Fruit fly (Drosophila melanogaster) whole organism, wandering third instar larva: ENCODE data around the gene ND-ACP.

Experiments used
- Abd-B ChIP-seq: fragments of >200 bp; optimal IDR thresholded peaks from 2 replicates; lab custom pipeline; 2017; ENCODE audit warnings: missing biosample characterization, missing genetic modification characterization
- CG32264 ChIP-seq: fragments of 200-800 bp; sonication (Bioruptor generic); optimal IDR thresholded peaks from 2 replicates; lab custom pipeline; 2016; ENCODE audit warnings: missing biosample characterization, missing genetic modification characterization
- CG9705 ChIP-seq: fragments of 200-800 bp; sonication (Bioruptor generic); optimal IDR thresholded peaks from 2 replicates; lab custom pipeline; 2018; ENCODE audit warnings: missing biosample characterization, mild to moderate bottlenecking, missing genetic modification characterization
- CrebA ChIP-seq: fragments of 200-800 bp; sonication (Bioruptor generic); optimal IDR thresholded peaks from 2 replicates; lab custom pipeline; 2016; ENCODE audit warnings: missing biosample characterization, mild to moderate bottlenecking, missing genetic modification characterization, borderline replicate concordance
- Dfd ChIP-seq: fragments of >200 bp; optimal IDR thresholded peaks from 2 replicates; lab custom pipeline; 2017; ENCODE audit warnings: missing biosample characterization, missing genetic modification characterization
- Dif ChIP-seq: fragments of 200-275, 200-300 bp; sonication (Bioruptor generic); optimal IDR thresholded peaks from 2 replicates; lab custom pipeline; 2018; ENCODE audit warnings: missing biosample characterization, missing genetic modification characterization; ENCODE audit not compliant: partially characterized antibody
- GATAd ChIP-seq: sonication (Bioruptor generic); optimal IDR thresholded peaks from 2 replicates; lab custom pipeline; 2016; ENCODE audit warnings: missing biosample characterization, missing genetic modification characterization
- Hr78 ChIP-seq: fragments of >200 bp; optimal IDR thresholded peaks from 2 replicates; lab custom pipeline; 2017; ENCODE audit warnings: missing biosample characterization, missing genetic modification characterization
- Jra ChIP-seq: sonication (Bioruptor generic); optimal IDR thresholded peaks from 2 replicates; lab custom pipeline; 2016; ENCODE audit warnings: missing biosample characterization, missing genetic modification characterization
- Mio ChIP-seq: sonication (Bioruptor generic); optimal IDR thresholded peaks from 2 replicates; lab custom pipeline; 2016; ENCODE audit warnings: missing biosample characterization, missing genetic modification characterization
- Myc ChIP-seq: fragments of >200 bp; optimal IDR thresholded peaks from 2 replicates; lab custom pipeline; 2017
- N ChIP-seq: fragments of >200 bp; optimal IDR thresholded peaks from 2 replicates; lab custom pipeline; 2018; ENCODE audit warnings: missing biosample characterization, missing external identifiers, missing genetic modification characterization
- OdsH ChIP-seq: fragments of 200-800 bp; sonication (Bioruptor generic); optimal IDR thresholded peaks from 2 replicates; lab custom pipeline; 2016; ENCODE audit warnings: missing biosample characterization, mild to moderate bottlenecking, missing genetic modification characterization
- Rel ChIP-seq, 2 experiments: fragments of 200-800 bp; sonication (Bioruptor generic) in 1 of 2; optimal IDR thresholded peaks; 2 replicates in 1 of 2; 3 replicates in 1 of 2; lab custom pipeline; 2016 to 2019; ENCODE audit warnings: mild to moderate bottlenecking in 2 of 2, missing biosample characterization in 2 of 2, missing genetic modification characterization in 2 of 2, moderate library complexity in 1 of 2
- Sp1 ChIP-seq: fragments of 200-800 bp; sonication (Bioruptor generic); optimal IDR thresholded peaks from 3 replicates; lab custom pipeline; 2019; ENCODE audit warnings: missing biosample characterization, mild to moderate bottlenecking, missing genetic modification characterization, moderate library complexity
- Vsx2 ChIP-seq: fragments of 200-300, 225-300 bp; sonication (Bioruptor generic); optimal IDR thresholded peaks from 2 replicates; lab custom pipeline; 2018; ENCODE audit warnings: missing biosample characterization, missing genetic modification characterization; ENCODE audit not compliant: partially characterized antibody
- br ChIP-seq: fragments of 200-800 bp; sonication (Bioruptor generic); optimal IDR thresholded peaks from 2 replicates; lab custom pipeline; 2016; ENCODE audit warnings: missing biosample characterization, missing genetic modification characterization
- brk ChIP-seq: fragments of 200-800 bp; sonication (Bioruptor generic); optimal IDR thresholded peaks from 2 replicates; lab custom pipeline; 2016; ENCODE audit warnings: missing biosample characterization, mild to moderate bottlenecking, missing genetic modification characterization
- dl ChIP-seq, 2 experiments: fragments of 175-275, 200-275 bp in 1 of 2; fragments of 200-275 bp in 1 of 2; sonication (Bioruptor generic); optimal IDR thresholded peaks; lab custom pipeline; 2018; ENCODE audit warnings: mild to moderate bottlenecking in 2 of 2, missing biosample characterization in 2 of 2, missing genetic modification characterization in 2 of 2, moderate library complexity in 2 of 2; ENCODE audit not compliant: partially characterized antibody in 2 of 2, insufficient read depth in 1 of 2
- dmrt93B ChIP-seq: fragments of 200-800 bp; sonication (Bioruptor generic); optimal IDR thresholded peaks from 2 replicates; lab custom pipeline; 2018; ENCODE audit warnings: missing biosample characterization, mild to moderate bottlenecking, missing genetic modification characterization
- dsf ChIP-seq: sonication (Bioruptor generic); optimal IDR thresholded peaks from 2 replicates; lab custom pipeline; 2016; ENCODE audit warnings: missing biosample characterization, missing genetic modification characterization, borderline replicate concordance
- ey ChIP-seq: fragments of 200-800 bp; sonication (Bioruptor generic); optimal IDR thresholded peaks from 2 replicates; lab custom pipeline; 2016; ENCODE audit warnings: missing biosample characterization, missing genetic modification characterization
- foxo ChIP-seq, 2 experiments: fragments of 200-800 bp; sonication (Bioruptor generic); optimal IDR thresholded peaks; 2 replicates in 1 of 2; 3 replicates in 1 of 2; lab custom pipeline; 2016 to 2017; ENCODE audit warnings: missing biosample characterization in 2 of 2, missing genetic modification characterization in 2 of 2
- fru ChIP-seq: fragments of 200-800 bp; sonication (Bioruptor generic); optimal IDR thresholded peaks from 3 replicates; lab custom pipeline; 2016; ENCODE audit warnings: missing biosample characterization, mild to moderate bottlenecking, missing genetic modification characterization
- h ChIP-seq: fragments of 200-800 bp; sonication (Bioruptor generic); optimal IDR thresholded peaks from 3 replicates; lab custom pipeline; 2016; ENCODE audit warnings: missing biosample characterization, mild to moderate bottlenecking, missing genetic modification characterization
- jim ChIP-seq: fragments of 175-275, 200-325 bp; sonication (Bioruptor generic); optimal IDR thresholded peaks from 2 replicates; lab custom pipeline; 2016; ENCODE audit warnings: missing biosample characterization, mild to moderate bottlenecking, missing genetic modification characterization
- lola ChIP-seq: fragments of >200 bp; optimal IDR thresholded peaks from 2 replicates; lab custom pipeline; 2017; ENCODE audit warnings: missing biosample characterization, missing genetic modification characterization
- psq ChIP-seq: fragments of 200-800 bp; sonication (Bioruptor generic); optimal IDR thresholded peaks from 3 replicates; lab custom pipeline; 2017; ENCODE audit warnings: missing biosample characterization, mild to moderate bottlenecking, missing genetic modification characterization, moderate library complexity
- rgr ChIP-seq: fragments of 200-800 bp; sonication (Bioruptor generic); optimal IDR thresholded peaks from 3 replicates; lab custom pipeline; 2016; ENCODE audit warnings: missing biosample characterization, mild to moderate bottlenecking, missing genetic modification characterization
- sage ChIP-seq: fragments of 200-800 bp; sonication (Bioruptor generic); optimal IDR thresholded peaks from 2 replicates; lab custom pipeline; 2016; ENCODE audit warnings: missing biosample characterization, mild to moderate bottlenecking, missing genetic modification characterization
- sv ChIP-seq: fragments of 200-800 bp; sonication (Bioruptor generic); optimal IDR thresholded peaks from 3 replicates; lab custom pipeline; 2016; ENCODE audit warnings: missing biosample characterization, missing genetic modification characterization
- tai ChIP-seq: sonication (Bioruptor generic); optimal IDR thresholded peaks from 2 replicates; lab custom pipeline; 2016; ENCODE audit warnings: missing biosample characterization, missing genetic modification characterization
- usp ChIP-seq: fragments of >200 bp; optimal IDR thresholded peaks from 2 replicates; lab custom pipeline; 2017; ENCODE audit warnings: missing biosample characterization, missing genetic modification characterization

Gene ND-ACP

DNA sequence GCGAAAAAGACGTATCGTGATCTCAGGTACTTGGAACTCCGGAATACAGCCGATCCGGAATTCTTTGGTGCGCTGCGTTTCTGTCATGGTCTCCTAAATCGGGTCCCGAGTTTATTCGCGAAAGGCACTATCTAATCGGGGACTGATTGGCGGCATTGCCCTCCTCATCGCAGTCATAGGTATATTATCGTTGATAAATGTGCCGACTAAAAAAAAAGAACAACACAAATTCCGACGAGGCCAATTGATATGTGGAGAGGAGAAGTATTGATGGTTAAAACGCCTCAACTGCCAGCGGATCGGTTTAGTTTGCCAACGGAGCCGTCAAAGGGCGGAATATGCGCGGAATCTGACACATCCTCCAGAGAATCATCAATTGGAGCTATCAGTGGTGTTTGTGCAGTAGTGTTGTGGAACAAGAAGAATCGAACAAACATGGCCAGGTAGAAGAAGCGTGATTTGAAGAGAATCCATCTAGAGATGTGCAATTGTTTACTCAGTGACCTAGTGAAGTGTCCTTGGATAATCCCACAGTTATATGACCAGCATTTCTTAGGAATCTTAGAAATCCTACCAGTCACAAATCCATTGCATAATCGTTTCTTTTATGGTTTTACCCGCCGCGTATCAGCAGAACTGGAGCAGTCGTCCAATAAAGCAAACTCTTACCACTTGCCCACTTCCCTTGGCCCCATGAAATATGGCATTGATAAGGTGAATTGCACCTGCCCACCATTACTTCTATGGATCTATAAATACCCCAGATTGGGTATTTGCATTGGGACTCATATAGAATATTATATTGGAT, 4.7 kb upstream of the ND-ACP start:
- no peak for TF ChIP-seq Abd-B
- TF ChIP-seq CG9705 (GFP tag; lab: Kevin White, UChicago), result no peak
- peak; percentile 29 for TF ChIP-seq Sp1
- no peak for TF ChIP-seq Mio (GFP tag; lab: Kevin White, UChicago)
- TF ChIP-seq Hr78 (GFP tag; lab: Kevin White, UChicago), result no peak
- peak; percentile 18 to 52 for TF ChIP-seq dl (GFP tag; optimal IDR thresholded peaks at IDR 0.05; lab: Kevin White, UChicago; ENCODE audit: insufficient read depth in 1 of 2, partially characterized antibody in 2 of 2)
- peak; percentile 26 for TF ChIP-seq br (GFP tag; lab: Kevin White, UChicago)
- TF ChIP-seq Dif (GFP tag; lab: Kevin White, UChicago), result no peak
- TF ChIP-seq dmrt93B (GFP tag; lab: Kevin White, UChicago), result no peak
- TF ChIP-seq Rel (GFP tag; optimal IDR thresholded peaks at IDR 0.05; lab: Kevin White, UChicago), result peak; percentile 17
- no peak for TF ChIP-seq Rel (tag; optimal IDR thresholded peaks at IDR 0.05; lab: Kevin White, UChicago)

- no peak for TF ChIP-seq Rel (GFP tag; optimal IDR thresholded peaks at IDR 0.05; lab: Kevin White, UChicago)
- peak; percentile 73 for TF ChIP-seq Rel (tag; optimal IDR thresholded peaks at IDR 0.05; lab: Kevin White, UChicago)
- no peak for TF ChIP-seq dsf
These were observed 4.2 kb upstream of the ND-ACP start for dm6 chr3L:1325626-1325937.

dm6 chr3L:1330420-1330819, 671 bp downstream of the ND-ACP start:
- TF ChIP-seq psq (GFP tag; lab: Kevin White, UChicago) (no peak), foxo (GFP tag; optimal IDR thresholded peaks at IDR 0.05; lab: Kevin White, UChicago) (peak in 1 of 2 experiments; percentile 31), ey (peak; percentile 23)

DNA sequence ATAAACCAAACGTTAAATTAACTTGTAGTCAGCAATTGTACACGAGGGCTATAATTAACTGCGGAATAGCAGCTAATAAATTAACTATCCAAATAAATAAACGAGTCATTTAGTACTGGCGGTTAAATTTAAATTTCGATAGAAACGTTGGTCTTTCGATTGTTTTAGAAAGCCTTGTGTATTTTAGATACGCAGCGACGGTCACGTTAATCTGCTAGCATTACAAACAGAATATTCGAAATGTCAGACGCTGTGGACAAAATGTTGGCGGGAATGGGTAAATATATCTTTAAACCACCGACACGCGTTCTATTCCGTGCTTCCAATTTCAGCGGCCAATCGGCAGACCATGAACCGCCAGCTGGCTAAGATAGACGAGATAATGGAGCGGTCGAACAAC, 1.8 kb downstream of the ND-ACP start, which contains the start of gene msd1:
Gene msd1, plus strand, starts transcription at position 203 of the 400 bp plus-strand sequence.
- no peak for TF ChIP-seq foxo (GFP tag; optimal IDR thresholded peaks at IDR 0.05; lab: Kevin White, UChicago)
- TF ChIP-seq OdsH (GFP tag; lab: Kevin White, UChicago), result no peak

DNA sequence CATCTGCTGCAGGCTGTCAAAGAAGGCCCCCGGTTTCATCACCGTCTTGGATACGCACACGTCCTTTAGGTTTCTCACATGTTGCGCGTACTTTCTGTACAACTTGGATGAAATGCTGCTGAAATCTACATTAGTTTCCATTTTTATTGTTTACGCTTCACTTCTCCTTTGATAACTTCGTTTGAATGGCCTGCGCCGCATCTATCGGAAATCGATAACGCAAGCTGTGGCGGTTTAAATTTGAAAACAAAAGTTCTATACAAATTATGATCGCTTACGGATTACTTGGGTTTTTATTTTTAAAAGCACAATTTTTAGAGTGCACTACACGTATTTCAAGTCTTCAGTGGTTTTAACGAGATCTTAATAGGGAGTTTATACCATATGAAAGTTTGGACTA, 3.2 kb downstream of the ND-ACP start, which contains the start of gene msd5:
Gene msd5, minus strand, starts transcription at position 174 of the 400 bp plus-strand sequence.
- TF ChIP-seq Sp1 (no peak), dmrt93B (GFP tag; lab: Kevin White, UChicago) (no peak), CG32264 (GFP tag; lab: Kevin White, UChicago) (no peak)

DNA sequence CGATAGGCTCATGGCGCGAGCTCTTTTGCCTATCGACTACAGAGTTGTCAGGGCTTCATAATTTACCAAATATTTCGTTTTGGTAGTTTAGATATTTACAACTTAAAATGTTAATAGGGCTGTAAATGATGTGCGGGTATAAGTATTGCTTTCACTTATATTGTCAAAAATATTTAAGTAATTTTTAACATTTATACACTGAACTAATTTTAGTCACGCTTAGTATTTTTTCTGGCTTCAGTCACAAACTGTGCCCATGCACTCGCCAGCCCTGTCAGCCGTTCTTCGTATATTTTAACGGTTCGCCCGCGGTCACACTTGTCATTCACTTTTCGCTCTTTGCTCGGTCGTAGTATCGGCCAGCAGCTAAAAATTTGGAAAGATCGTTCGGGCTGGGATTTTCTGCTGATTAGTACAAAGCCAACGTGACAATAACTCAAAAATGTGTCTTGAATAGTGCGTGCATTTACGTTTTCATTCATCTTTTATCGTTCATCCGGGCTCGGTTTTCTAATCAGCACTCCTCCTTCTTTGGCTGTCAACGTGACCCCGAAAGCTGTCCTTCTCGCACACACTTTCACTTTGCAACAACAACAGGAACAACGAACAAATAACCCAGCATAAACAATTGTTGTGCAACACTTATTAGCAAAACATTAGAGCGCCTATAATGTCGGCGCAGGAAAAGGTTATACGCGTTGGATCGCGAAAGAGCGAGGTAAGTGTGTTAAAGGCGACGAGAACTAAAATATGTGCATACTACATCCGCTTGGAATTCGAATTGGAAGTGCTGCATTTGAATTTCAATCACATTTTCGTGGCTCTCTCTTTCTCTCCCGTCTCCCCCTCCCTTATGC, 5.0 kb downstream of the ND-ACP start, which contains the start of the genes Hmbs and CG2211:
Gene Hmbs, plus strand, starts transcription at position 319 of the 857 bp plus-strand sequence.
Gene CG2211, minus strand, starts transcription at position 789 of the 857 bp plus-strand sequence.
- TF ChIP-seq OdsH (GFP tag; lab: Kevin White, UChicago) (peak; percentile 70), Jra (GFP tag; lab: Kevin White, UChicago) (peak; percentile 60), sv (GFP tag; lab: Kevin White, UChicago) (peak; percentile 90), Mio (GFP tag; lab: Kevin White, UChicago) (peak; percentile 37), psq (GFP tag; lab: Kevin White, UChicago) (peak; percentile 78), ey (peak; percentile 87), Abd-B (no peak), CG32264 (GFP tag; lab: Kevin White, UChicago) (peak; percentile 50), dl (GFP tag; optimal IDR thresholded peaks at IDR 0.05; lab: Kevin White, UChicago; ENCODE audit: insufficient read depth in 1 of 2, partially characterized antibody in 2 of 2) (no peak), CG9705 (GFP tag; lab: Kevin White, UChicago) (peak; percentile 84), Hr78 (GFP tag; lab: Kevin White, UChicago) (no peak), Sp1 (peak; percentile 76), jim (GFP tag; lab: Kevin White, UChicago) (peak; percentile 69), Myc (lab: Kevin White, UChicago) (peak; percentile 7), lola (GFP tag; lab: Kevin White, UChicago) (no peak), N (no peak), foxo (GFP tag; optimal IDR thresholded peaks at IDR 0.05; lab: Kevin White, UChicago) (peak; percentile 56 to 86), brk (GFP tag; lab: Kevin White, UChicago) (no peak), sage (GFP tag; lab: Kevin White, UChicago) (no peak), Rel (GFP tag; optimal IDR thresholded peaks at IDR 0.05; lab: Kevin White, UChicago) (peak; percentile 46), Rel (tag; optimal IDR thresholded peaks at IDR 0.05; lab: Kevin White, UChicago) (peak; percentile 98), tai (GFP tag; lab: Kevin White, UChicago) (no peak), Vsx2 (GFP tag; lab: Kevin White, UChicago) (no peak), h (GFP tag; lab: Kevin White, UChicago) (peak; percentile 94), GATAd (GFP tag; lab: Kevin White, UChicago) (no peak), dmrt93B (GFP tag; lab: Kevin White, UChicago) (no peak), Dfd (GFP tag; lab: Kevin White, UChicago) (no peak), fru (GFP tag; lab: Kevin White, UChicago) (peak; percentile 83), rgr (GFP tag; lab: Kevin White, UChicago) (peak; percentile 86), CrebA (GFP tag; lab: Kevin White, UChicago) (no peak), dsf (no peak), usp (GFP tag; lab: Kevin White, UChicago) (no peak)
